Fruit fly (Drosophila melanogaster) whole organism, embryonic: ENCODE results near the gene CG9288.
A peak's percentile ranks its signal among the peaks of the same experiment; 100 is the strongest.

ENCODE experiments used
- Atf-2 ChIP-seq: fragments of 200-800 bp; sonication (Bioruptor generic); optimal IDR thresholded peaks from 2 replicates; lab custom pipeline; 2016; ENCODE audit warnings: missing biosample characterization, missing genetic modification characterization
- Atf6 ChIP-seq: fragments of 200-800 bp; sonication (Bioruptor generic); IDR thresholded peaks from 2 replicates; pipeline ENCODE4 v1.3.6; 2022; ENCODE audit warnings: missing biosample characterization, missing genetic modification characterization
- Bgb ChIP-seq: fragments of 200-800 bp; sonication (Bioruptor generic); IDR thresholded peaks from 2 replicates; pipeline ENCODE4 v1.3.6; 2022; ENCODE audit warnings: missing biosample characterization, missing genetic modification characterization; ENCODE audit not compliant: partially characterized antibody
- Bteb2 ChIP-seq: fragments of 200-800 bp; sonication (Bioruptor generic); optimal IDR thresholded peaks from 2 replicates; lab custom pipeline; 2016; ENCODE audit warnings: missing biosample characterization, missing genetic modification characterization
- CG10267 ChIP-seq: fragments of 200-800 bp; sonication (Bioruptor generic); optimal IDR thresholded peaks from 2 replicates; lab custom pipeline; 2018; ENCODE audit warnings: missing biosample characterization, mild to moderate bottlenecking, missing genetic modification characterization, moderate library complexity
- CG10462 ChIP-seq: fragments of 200-800 bp; sonication (Bioruptor generic); optimal IDR thresholded peaks from 2 replicates; lab custom pipeline; 2016; ENCODE audit warnings: missing biosample characterization, missing genetic modification characterization
- CG10543 ChIP-seq: fragments of 200-800 bp; sonication (Bioruptor generic); optimal IDR thresholded peaks from 3 replicates; lab custom pipeline; 2017; ENCODE audit warnings: missing biosample characterization, mild to moderate bottlenecking, missing genetic modification characterization, moderate library complexity
- CG10959 ChIP-seq: fragments of 200-800 bp; sonication (Bioruptor generic); IDR thresholded peaks from 2 replicates; pipeline ENCODE4 v1.3.6; 2022; ENCODE audit warnings: missing biosample characterization, missing genetic modification characterization
- CG11247 ChIP-seq: fragments of 200-800 bp; sonication (Bioruptor generic); IDR thresholded peaks from 2 replicates; pipeline ENCODE4 v1.3.6; 2022; ENCODE audit warnings: missing biosample characterization, missing genetic modification characterization
- CG11504 ChIP-seq: fragments of 200-800 bp; sonication (Bioruptor generic); optimal IDR thresholded peaks from 3 replicates; lab custom pipeline; 2019; ENCODE audit warnings: missing biosample characterization, mild to moderate bottlenecking, missing genetic modification characterization, moderate library complexity
- CG13287 ChIP-seq: fragments of 200-800 bp; sonication (Bioruptor generic); IDR thresholded peaks from 2 replicates; pipeline ENCODE4 v1.3.6; 2022; ENCODE audit warnings: missing biosample characterization, missing genetic modification characterization; ENCODE audit not compliant: partially characterized antibody
- CG14050 ChIP-seq: fragments of 200-800 bp; sonication (Bioruptor generic); IDR thresholded peaks from 3 replicates; pipeline ENCODE4 v1.3.6; 2022; ENCODE audit warnings: missing biosample characterization, missing genetic modification characterization
- CG15269 ChIP-seq: fragments of 200-800 bp; sonication (Bioruptor generic); optimal IDR thresholded peaks from 2 replicates; lab custom pipeline; 2018; ENCODE audit warnings: missing biosample characterization, mild to moderate bottlenecking, missing genetic modification characterization, moderate library complexity
- CG15479 ChIP-seq: fragments of 200-800 bp; sonication (Bioruptor generic); optimal IDR thresholded peaks from 3 replicates; lab custom pipeline; 2019; ENCODE audit warnings: missing biosample characterization, mild to moderate bottlenecking, missing genetic modification characterization, moderate library complexity
- CG15514 ChIP-seq: fragments of 200-800 bp; sonication (Bioruptor generic); optimal IDR thresholded peaks from 3 replicates; lab custom pipeline; 2017; ENCODE audit warnings: missing biosample characterization, missing genetic modification characterization, mild to moderate bottlenecking, moderate library complexity, missing genetic modification reagents
- CG1602 ChIP-seq: fragments of 200-800 bp; sonication (Bioruptor generic); optimal IDR thresholded peaks from 3 replicates; lab custom pipeline; 2016; ENCODE audit warnings: missing biosample characterization, missing genetic modification characterization
- CG16863 ChIP-seq: fragments of 200-800 bp; sonication (Bioruptor generic); optimal IDR thresholded peaks from 3 replicates; lab custom pipeline; 2016; ENCODE audit warnings: missing biosample characterization, missing genetic modification characterization
- CG17361 ChIP-seq: fragments of 200-800 bp; sonication (Bioruptor generic); IDR thresholded peaks from 3 replicates; pipeline ENCODE4 v1.3.6; 2022; ENCODE audit warnings: missing biosample characterization, missing genetic modification characterization
- CG18476 ChIP-seq: fragments of 200-800 bp; sonication (Bioruptor generic); optimal IDR thresholded peaks from 2 replicates; lab custom pipeline; 2016; ENCODE audit warnings: missing biosample characterization, mild to moderate bottlenecking, missing genetic modification characterization
- CG2129 ChIP-seq: fragments of 200-800 bp; sonication (Bioruptor generic); IDR thresholded peaks from 2 replicates; pipeline ENCODE4 v1.3.6; 2022; ENCODE audit warnings: missing biosample characterization, missing genetic modification characterization; ENCODE audit not compliant: partially characterized antibody
- CG32532 ChIP-seq: fragments of 200-800 bp; sonication (Bioruptor generic); IDR thresholded peaks from 2 replicates; pipeline ENCODE4 v1.3.6; 2022; ENCODE audit warnings: missing biosample characterization, missing genetic modification characterization
- CG4360 ChIP-seq: fragments of 200-800 bp; sonication (Bioruptor generic); IDR thresholded peaks from 2 replicates; pipeline ENCODE4 v1.3.6; 2022; ENCODE audit warnings: missing biosample characterization, missing genetic modification characterization
- CG6791 ChIP-seq: fragments of 200-800 bp; sonication (Bioruptor generic); IDR thresholded peaks from 3 replicates; pipeline ENCODE4 v1.3.6; 2022; ENCODE audit warnings: missing biosample characterization, missing genetic modification characterization; ENCODE audit not compliant: partially characterized antibody
- CG9932 ChIP-seq: fragments of 200-800 bp; sonication (Bioruptor generic); IDR thresholded peaks from 2 replicates; pipeline ENCODE4 v1.3.6; 2022; ENCODE audit warnings: missing biosample characterization, missing genetic modification characterization
- Deaf1 ChIP-seq: fragments of 200-800 bp; optimal IDR thresholded peaks from 3 replicates; lab custom pipeline; 2019; ENCODE audit warnings: missing biosample characterization, mild to moderate bottlenecking, missing genetic modification characterization, moderate library complexity
- Dref ChIP-seq: fragments of 200-800 bp; sonication (Bioruptor generic); IDR thresholded peaks from 2 replicates; pipeline ENCODE4 v1.3.6; 2022; ENCODE audit warnings: missing biosample characterization, missing genetic modification characterization
- Drgx ChIP-seq: fragments of 200-800 bp; sonication (Bioruptor generic); IDR thresholded peaks from 2 replicates; pipeline ENCODE4 v1.3.6; 2022; ENCODE audit warnings: missing biosample characterization, missing genetic modification characterization
- Elba2 ChIP-seq: fragments of 200-800 bp; sonication (Bioruptor generic); optimal IDR thresholded peaks from 3 replicates; lab custom pipeline; 2016; ENCODE audit warnings: missing biosample characterization, missing genetic modification characterization
- HmgD ChIP-seq: fragments of 200-800 bp; sonication (Bioruptor generic); optimal IDR thresholded peaks from 3 replicates; lab custom pipeline; 2016; ENCODE audit warnings: missing biosample characterization, missing genetic modification characterization
- Hmr ChIP-seq: fragments of 200-800 bp; sonication (Bioruptor generic); optimal IDR thresholded peaks from 3 replicates; lab custom pipeline; 2017; ENCODE audit warnings: mild to moderate bottlenecking, missing biosample characterization, missing genetic modification reagents, missing genetic modification characterization
- Hr39 ChIP-seq: fragments of >200 bp; optimal IDR thresholded peaks from 2 replicates; lab custom pipeline; 2017
- Lpt ChIP-seq: fragments of >200 bp; optimal IDR thresholded peaks from 2 replicates; lab custom pipeline; 2018; ENCODE audit warnings: missing biosample characterization, missing genetic modification characterization
- MESR4 ChIP-seq: fragments of 200-800 bp; sonication (Bioruptor generic); optimal IDR thresholded peaks from 2 replicates; lab custom pipeline; 2018; ENCODE audit warnings: missing biosample characterization, mild to moderate bottlenecking, missing genetic modification characterization, moderate library complexity
- Max ChIP-seq: fragments of 200-800 bp; sonication (Bioruptor generic); optimal IDR thresholded peaks from 2 replicates; lab custom pipeline; 2016; ENCODE audit warnings: missing biosample characterization, mild to moderate bottlenecking, missing genetic modification characterization
- Med ChIP-seq: fragments of 200-800 bp; sonication (Bioruptor generic); peaks from one replicate; lab custom pipeline; 2016; ENCODE audit warnings: missing biosample characterization, missing genetic modification characterization, mild to moderate bottlenecking, inconsistent platforms, moderate library complexity
- NK7.1 ChIP-seq: fragments of 200-800 bp; sonication (Bioruptor generic); optimal IDR thresholded peaks from 3 replicates; lab custom pipeline; 2016; ENCODE audit warnings: missing biosample characterization, missing genetic modification characterization
- Oli ChIP-seq: fragments of 200-800 bp; sonication (Bioruptor generic); optimal IDR thresholded peaks from 2 replicates; lab custom pipeline; 2018; ENCODE audit warnings: missing biosample characterization, mild to moderate bottlenecking, missing genetic modification characterization, moderate library complexity
- Six4 ChIP-seq: fragments of 200-800 bp; sonication (Bioruptor generic); optimal IDR thresholded peaks from 2 replicates; lab custom pipeline; 2016; ENCODE audit warnings: missing biosample characterization, missing genetic modification characterization
- ase ChIP-seq: fragments of 200-800 bp; sonication (Bioruptor generic); IDR thresholded peaks from 3 replicates; pipeline ENCODE4 v1.3.6; 2022; ENCODE audit warnings: missing biosample characterization, missing genetic modification characterization
- cas ChIP-seq: fragments of 200-800 bp; sonication (Bioruptor generic); IDR thresholded peaks from 2 replicates; pipeline ENCODE4 v1.3.6; 2022; ENCODE audit warnings: missing biosample characterization, missing genetic modification characterization
- crp ChIP-seq, 2 experiments: fragments of 200-800 bp; sonication (Bioruptor generic); optimal IDR thresholded peaks; 2 replicates in 1 of 2; 3 replicates in 1 of 2; lab custom pipeline; 2017; ENCODE audit warnings: missing biosample characterization in 2 of 2, missing genetic modification characterization in 2 of 2, mild to moderate bottlenecking in 1 of 2, moderate library complexity in 1 of 2
- gcm ChIP-seq: fragments of 200-800 bp; sonication (Bioruptor generic); optimal IDR thresholded peaks from 2 replicates; lab custom pipeline; 2019; ENCODE audit warnings: missing biosample characterization, mild to moderate bottlenecking, missing genetic modification characterization, moderate library complexity
- gcm2 ChIP-seq: fragments of 200-800 bp; sonication (Bioruptor generic); optimal IDR thresholded peaks from 2 replicates; lab custom pipeline; 2016; ENCODE audit warnings: missing biosample characterization, missing genetic modification characterization
- knrl ChIP-seq: fragments of 200-800 bp; sonication (Bioruptor generic); IDR thresholded peaks from 3 replicates; pipeline ENCODE4 v1.3.6; 2022; ENCODE audit warnings: missing biosample characterization, missing genetic modification characterization; ENCODE audit not compliant: partially characterized antibody
- pan ChIP-seq, 4 experiments: fragments of >200 bp in 3 of 4; fragments of 200-800 bp in 1 of 4; sonication (Bioruptor generic) in 1 of 4; optimal IDR thresholded peaks in 3 of 4; IDR thresholded peaks in 1 of 4; 2 replicates each; pipeline versions ENCODE4 v1.3.6 to Lab custom; 2017 to 2022; ENCODE audit warnings: missing biosample characterization in 2 of 4, missing genetic modification characterization in 2 of 4, mixed read lengths in 1 of 4
- pros ChIP-seq: fragments of 200-800 bp; sonication (Bioruptor generic); optimal IDR thresholded peaks from 3 replicates; lab custom pipeline; 2019; ENCODE audit warnings: missing biosample characterization, mild to moderate bottlenecking, missing genetic modification characterization, moderate library complexity
- psq ChIP-seq: fragments of 200-800 bp; sonication (Bioruptor generic); optimal IDR thresholded peaks from 2 replicates; lab custom pipeline; 2017; ENCODE audit warnings: missing biosample characterization, missing genetic modification characterization
- slbo ChIP-seq: fragments of 200-800 bp; sonication (Bioruptor generic); IDR thresholded peaks from 2 replicates; pipeline ENCODE4 v1.3.6; 2022; ENCODE audit warnings: missing biosample characterization, missing genetic modification characterization
- tio ChIP-seq: fragments of 200-800 bp; sonication (Bioruptor generic); optimal IDR thresholded peaks from 2 replicates; lab custom pipeline; 2017; ENCODE audit warnings: missing biosample characterization, missing genetic modification characterization, inconsistent platforms
- vvl ChIP-seq: fragments of 200-800 bp; sonication (Bioruptor generic); IDR thresholded peaks from 2 replicates; pipeline ENCODE4 v1.3.6; 2022; ENCODE audit warnings: missing biosample characterization, missing genetic modification characterization
- wek ChIP-seq: fragments of 200-800 bp; sonication (Bioruptor generic); optimal IDR thresholded peaks from 3 replicates; lab custom pipeline; 2018; ENCODE audit warnings: missing biosample characterization, mild to moderate bottlenecking, missing genetic modification characterization, moderate library complexity

Gene CG9288

DNA sequence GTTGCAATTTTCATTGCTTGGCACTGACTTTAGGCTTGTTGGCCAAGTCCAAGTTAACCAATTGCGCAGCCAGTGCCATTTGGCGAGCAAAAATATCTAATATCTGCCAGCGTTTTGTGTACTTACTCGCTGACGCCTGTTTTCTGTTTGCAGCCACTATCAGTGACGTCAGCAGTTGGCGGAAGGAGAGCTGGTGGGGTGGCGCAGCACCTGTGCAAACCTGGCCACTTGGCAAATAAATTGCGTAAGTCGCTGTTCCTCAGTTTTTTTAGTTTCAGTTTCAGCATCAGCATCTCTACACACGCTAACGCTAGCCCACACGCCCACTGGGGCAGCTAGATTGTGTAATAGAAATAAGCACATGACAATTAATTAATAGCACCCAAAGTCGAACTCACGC, 39.6 kb downstream of the CG9288 start (continued):
- TF ChIP-seq HmgD: no peak
- peak; percentile 18 for TF ChIP-seq CG10543
- TF ChIP-seq ase (GFP tag; lab: Robert Waterston, UW): no peak
- no peak for TF ChIP-seq NK7.1 (GFP tag; lab: Kevin White, UChicago)
- TF ChIP-seq Atf-2: no peak
- no peak for TF ChIP-seq Dref
- TF ChIP-seq MESR4 (GFP tag; lab: Kevin White, UChicago): no peak
- no peak for TF ChIP-seq CG10959 (GFP tag; lab: Robert Waterston, UW)
- TF ChIP-seq CG4360 (GFP tag; lab: Robert Waterston, UW): no peak
- TF ChIP-seq wek (GFP tag; lab: Kevin White, UChicago): no peak
- TF ChIP-seq pan (optimal IDR thresholded peaks at IDR 0.05; lab: Kevin White, UChicago): no peak
- no peak for TF ChIP-seq pan (GFP tag; optimal IDR thresholded peaks at IDR 0.05 in 1 of 2, IDR thresholded peaks at IDR 0.05 in 1 of 2)
- TF ChIP-seq Six4: no peak
- no peak for TF ChIP-seq gcm2
- no peak for TF ChIP-seq CG32532
- no peak for TF ChIP-seq CG15269
- TF ChIP-seq CG16863: no peak
- TF ChIP-seq cas (GFP tag; lab: Robert Waterston, UW): no peak
- TF ChIP-seq pros (GFP tag; lab: Kevin White, UChicago): no peak
- no peak for TF ChIP-seq Oli (tag; lab: Kevin White, UChicago)
- TF ChIP-seq CG11504 (tag; lab: Kevin White, UChicago): no peak
- TF ChIP-seq Hmr (GFP tag; lab: Kevin White, UChicago): peak; percentile 9
- TF ChIP-seq Hr39 (lab: Kevin White, UChicago): no peak
- no peak for TF ChIP-seq CG2129 (GFP tag; lab: Robert Waterston, UW)
- no peak for TF ChIP-seq CG9932
- no peak for TF ChIP-seq CG10462 (GFP tag; lab: Kevin White, UChicago)
- no peak for TF ChIP-seq gcm (GFP tag; lab: Kevin White, UChicago)
- TF ChIP-seq CG11247 (GFP tag; lab: Robert Waterston, UW): no peak
- no peak for TF ChIP-seq Elba2 (GFP tag; lab: Kevin White, UChicago)
- TF ChIP-seq Bteb2: no peak
- no peak for TF ChIP-seq Deaf1 (tag; lab: Kevin White, UChicago)
- no peak for TF ChIP-seq CG13287
- TF ChIP-seq knrl (GFP tag; lab: Robert Waterston, UW): no peak
- TF ChIP-seq Atf6 (GFP tag; lab: Robert Waterston, UW): no peak
- no peak for TF ChIP-seq CG1602
- TF ChIP-seq Max: no peak
- TF ChIP-seq Bgb (GFP tag; lab: Robert Waterston, UW): no peak
- no peak for TF ChIP-seq vvl
- TF ChIP-seq Lpt: no peak
- no peak for TF ChIP-seq CG14050 (GFP tag; lab: Robert Waterston, UW)
- 0 out of 2 replicates have a peak, but pooled peaks have one; percentile 26 for TF ChIP-seq slbo (GFP tag; lab: Robert Waterston, UW)
- no peak for TF ChIP-seq CG6791 (GFP tag; lab: Robert Waterston, UW)
- TF ChIP-seq CG17361 (GFP tag; lab: Robert Waterston, UW): no peak
- peak; percentile 14 for TF ChIP-seq tio (GFP tag; lab: Kevin White, UChicago)
- no peak for TF ChIP-seq psq (GFP tag; lab: Kevin White, UChicago)
- no peak for TF ChIP-seq CG15479 (GFP tag; lab: Kevin White, UChicago)
- no peak for TF ChIP-seq CG18476 (GFP tag; lab: Kevin White, UChicago)
- no peak for TF ChIP-seq CG10267 (tag; lab: Kevin White, UChicago)
- no peak for TF ChIP-seq crp (GFP tag; optimal IDR thresholded peaks at IDR 0.05; lab: Kevin White, UChicago)
- TF ChIP-seq CG15514: peak; percentile 19
- peak; percentile 37 for TF ChIP-seq Med (GFP tag; lab: Kevin White, UChicago)
- 0 out of 2 replicates have a peak, but pooled peaks have one; percentile 20 for TF ChIP-seq Drgx (GFP tag; lab: Robert Waterston, UW)
